Worm (Caenorhabditis elegans) whole organism, L4 larva: Measurements from ENCODE around the gene ZK1320.9.

ENCODE experiments used
- Y5F2A.4 ChIP-seq: fragments of 200-800 bp; sonication (Bioruptor generic); optimal IDR thresholded peaks from 2 replicates; lab custom pipeline; 2018; ENCODE audit warnings: mild to moderate bottlenecking, missing genetic modification characterization, missing compliant biosample characterization
- ama-1 ChIP-seq: fragments of 150-350 bp; optimal IDR thresholded peaks from 2 replicates; lab custom pipeline; 2014; ENCODE audit warnings: inconsistent platforms, mixed read lengths
- daf-8 ChIP-seq: fragments of 200-800 bp; sonication (Bioruptor generic); IDR thresholded peaks from 2 replicates; pipeline ENCODE4 v1.3.6; 2022; ENCODE audit warnings: missing genetic modification characterization, missing compliant biosample characterization
- dmd-9 ChIP-seq: fragments of 200-800 bp; sonication (Bioruptor generic); IDR thresholded peaks from 2 replicates; pipeline ENCODE4 v1.3.6; 2022; ENCODE audit warnings: missing genetic modification reagents, missing genetic modification characterization, missing compliant biosample characterization
- dpl-1 ChIP-seq: fragments of 150-350 bp; optimal IDR thresholded peaks from 2 replicates; lab custom pipeline; 2014; ENCODE audit warnings: missing biosample characterization, missing genetic modification reagents, missing genetic modification characterization
- fkh-10 ChIP-seq: fragments of 150-350 bp; optimal IDR thresholded peaks from 2 replicates; lab custom pipeline; 2014; ENCODE audit warnings: missing biosample characterization, missing genetic modification reagents, missing genetic modification characterization
- lin-39 ChIP-seq: fragments of 150-350 bp; optimal IDR thresholded peaks from 2 replicates; lab custom pipeline; 2014; ENCODE audit warnings: missing biosample characterization, missing genetic modification reagents, missing genetic modification characterization
- nhr-25 ChIP-seq: sonication (generic microtip); optimal IDR thresholded peaks from 2 replicates; lab custom pipeline; 2017; ENCODE audit warnings: missing genetic modification characterization, mild to moderate bottlenecking, missing compliant biosample characterization, antibody characterized with exemption, moderate library complexity, borderline replicate concordance; ENCODE audit not compliant: insufficient read depth
- skn-1 ChIP-seq: fragments of 150-350 bp; optimal IDR thresholded peaks from 2 replicates; lab custom pipeline; 2014; ENCODE audit warnings: missing biosample characterization, missing genetic modification characterization
- snpc-1.2 ChIP-seq: fragments of 200-800 bp; sonication (Bioruptor generic); IDR thresholded peaks from 2 replicates; pipeline ENCODE4 v1.3.6; 2022; ENCODE audit warnings: missing genetic modification reagents, missing genetic modification characterization, missing compliant biosample characterization
- snpc-4 ChIP-seq: fragments of 150-350 bp; optimal IDR thresholded peaks from 2 replicates; lab custom pipeline; 2014; ENCODE audit warnings: missing biosample characterization, missing genetic modification characterization

- TF ChIP-seq snpc-1.2 (GFP tag; lab: Robert Waterston, UW) = no peak
- no peak for TF ChIP-seq skn-1 (tag; lab: Kevin White, UChicago)
- TF ChIP-seq fkh-10 = no peak
- no peak for TF ChIP-seq lin-39 (tag; lab: Kevin White, UChicago)
- TF ChIP-seq dmd-9 (GFP tag; lab: Robert Waterston, UW) = no peak
- no peak for TF ChIP-seq nhr-25 (tag; lab: Kevin White, UChicago)
- TF ChIP-seq dpl-1 (GFP tag; lab: Kevin White, UChicago) = no peak
- no peak for TF ChIP-seq Y5F2A.4 (GFP tag; lab: Kevin White, UChicago)
- no peak for TF ChIP-seq ama-1 (lab: Kevin White, UChicago)
- TF ChIP-seq daf-8 = no peak
- no peak for TF ChIP-seq snpc-4 (tag; lab: Kevin White, UChicago)
Measured at ce11 chrII:9644438-9644837, 42.1 kb downstream of the ZK1320.9 start, which contains the start of gene fzr-1.
